Fruit fly (Drosophila melanogaster): ENCODE data around the gene TyrR.

- TF ChIP-seq Sin3A (optimal IDR thresholded peaks at IDR 0.05) (no peak), Vsx1 (GFP tag; optimal IDR thresholded peaks at IDR 0.05) (no peak), CG1233 (GFP tag; optimal IDR thresholded peaks at IDR 0.05) (no peak), ssp (GFP tag; IDR thresholded peaks at IDR 0.05) (no peak), gcm (GFP tag; optimal IDR thresholded peaks at IDR 0.05) (peak; percentile 59), CG7928 (GFP tag; optimal IDR thresholded peaks at IDR 0.05) (no peak), ATbp (GFP tag; optimal IDR thresholded peaks at IDR 0.05) (no peak), lab (GFP tag; optimal IDR thresholded peaks at IDR 0.05) (no peak), CG6813 (GFP tag; optimal IDR thresholded peaks at IDR 0.05) (no peak), br (optimal IDR thresholded peaks at IDR 0.05) (no peak), grn (GFP tag; optimal IDR thresholded peaks at IDR 0.05) (no peak), ro (GFP tag; IDR thresholded peaks at IDR 0.05) (no peak)
Measured at dm6 chr3R:17701971-17702845, 60.8 kb downstream of the TyrR start.

Measured in whole organism, embryonic.